Fruit fly (Drosophila melanogaster) whole organism, wandering third instar larva: ENCODE data around the gene CG32079.

Source experiments
- Dfd ChIP-seq: fragments of >200 bp; optimal IDR thresholded peaks from 2 replicates; lab custom pipeline; 2017; ENCODE audit warnings: missing biosample characterization, missing genetic modification characterization
- Myc ChIP-seq: fragments of >200 bp; optimal IDR thresholded peaks from 2 replicates; lab custom pipeline; 2017
- brk ChIP-seq: fragments of 200-800 bp; sonication (Bioruptor generic); optimal IDR thresholded peaks from 2 replicates; lab custom pipeline; 2016; ENCODE audit warnings: missing biosample characterization, mild to moderate bottlenecking, missing genetic modification characterization
- jim ChIP-seq: fragments of 175-275, 200-325 bp; sonication (Bioruptor generic); optimal IDR thresholded peaks from 2 replicates; lab custom pipeline; 2016; ENCODE audit warnings: missing biosample characterization, mild to moderate bottlenecking, missing genetic modification characterization
- lola ChIP-seq: fragments of >200 bp; optimal IDR thresholded peaks from 2 replicates; lab custom pipeline; 2017; ENCODE audit warnings: missing biosample characterization, missing genetic modification characterization
- tai ChIP-seq: sonication (Bioruptor generic); optimal IDR thresholded peaks from 2 replicates; lab custom pipeline; 2016; ENCODE audit warnings: missing biosample characterization, missing genetic modification characterization
- usp ChIP-seq: fragments of >200 bp; optimal IDR thresholded peaks from 2 replicates; lab custom pipeline; 2017; ENCODE audit warnings: missing biosample characterization, missing genetic modification characterization

- no peak for TF ChIP-seq Dfd (GFP tag; lab: Kevin White, UChicago)
- TF ChIP-seq tai (GFP tag; lab: Kevin White, UChicago) = no peak
- no peak for TF ChIP-seq jim (GFP tag; lab: Kevin White, UChicago)
- TF ChIP-seq usp (GFP tag; lab: Kevin White, UChicago) = no peak
- no peak for TF ChIP-seq brk (GFP tag; lab: Kevin White, UChicago)
- no peak for TF ChIP-seq lola (GFP tag; lab: Kevin White, UChicago)
- no peak for TF ChIP-seq Myc
These were observed 38.7 kb upstream of the CG32079 start for dm6 chr3L:10986613-10987012.
